Fruit fly (Drosophila melanogaster): ENCODE results near the gene Oga.

Gene Oga

dm6 chr3R:21184373-21185132, 34.3 kb upstream of the Oga start (continued):
- 0 out of 2 replicates have a peak, but pooled peaks have one; percentile 34 for TF ChIP-seq ato (GFP tag; IDR thresholded peaks at IDR 0.05; ENCODE audit: partially characterized antibody)
- peak; percentile 62 for TF ChIP-seq her (GFP tag; optimal IDR thresholded peaks at IDR 0.05)
- no peak for TF ChIP-seq Deaf1 (tag; optimal IDR thresholded peaks at IDR 0.05)
- peak; percentile 77 for TF ChIP-seq repo (GFP tag; optimal IDR thresholded peaks at IDR 0.05)
- peak; percentile 68 for TF ChIP-seq Atf3 (GFP tag; optimal IDR thresholded peaks at IDR 0.05)
- 0 out of 2 replicates have a peak, but pooled peaks have one; percentile 22 for TF ChIP-seq CG11696 (GFP tag; IDR thresholded peaks at IDR 0.05)
- TF ChIP-seq Ravus (GFP tag; IDR thresholded peaks at IDR 0.05): no peak
- no peak; the same call in 2 of the 3 replicates for TF ChIP-seq CG11560 (tag; IDR thresholded peaks at IDR 0.05)
- peak; percentile 47 for TF ChIP-seq CG6654 (GFP tag; optimal IDR thresholded peaks at IDR 0.05)
- peak; percentile 71 for TF ChIP-seq CG15269 (tag; optimal IDR thresholded peaks at IDR 0.05)
- TF ChIP-seq CG6813 (GFP tag; optimal IDR thresholded peaks at IDR 0.05): peak; percentile 0
- no peak for TF ChIP-seq Tbp (GFP tag; optimal IDR thresholded peaks at IDR 0.05)
- peak; percentile 81 for TF ChIP-seq CG18619 (GFP tag; optimal IDR thresholded peaks at IDR 0.05)
- TF ChIP-seq CrebB (tag; optimal IDR thresholded peaks at IDR 0.05): peak; percentile 51
- TF ChIP-seq MTF-1 (GFP tag; optimal IDR thresholded peaks at IDR 0.05; ENCODE audit: borderline replicate concordance): peak; percentile 83
- no peak for TF ChIP-seq Neu2 (GFP tag; optimal IDR thresholded peaks at IDR 0.05; ENCODE audit: borderline replicate concordance)
- TF ChIP-seq cg (GFP tag; optimal IDR thresholded peaks at IDR 0.05): no peak
- TF ChIP-seq toy (GFP tag; IDR thresholded peaks at IDR 0.05): no peak
- TF ChIP-seq CG4820 (GFP tag; optimal IDR thresholded peaks at IDR 0.05): peak; percentile 71
- 0 out of 2 replicates have a peak, but pooled peaks have one; percentile 43 for TF ChIP-seq Nf-YA (GFP tag; IDR thresholded peaks at IDR 0.05)
- TF ChIP-seq trh (GFP tag; optimal IDR thresholded peaks at IDR 0.05): no peak
- peak; percentile 22 for TF ChIP-seq Vsx1 (GFP tag; optimal IDR thresholded peaks at IDR 0.05)
- peak; percentile 33 for TF ChIP-seq ftz-f1 (GFP tag; optimal IDR thresholded peaks at IDR 0.05)
- TF ChIP-seq B-H2 (GFP tag; optimal IDR thresholded peaks at IDR 0.05): peak; percentile 80
- TF ChIP-seq CG32772 (GFP tag; IDR thresholded peaks at IDR 0.05): 0 out of 2 replicates have a peak, but pooled peaks have one; percentile 38
- peak; percentile 64 for TF ChIP-seq Oaz (GFP tag; IDR thresholded peaks at IDR 0.05)
- TF ChIP-seq CG13287 (GFP tag; IDR thresholded peaks at IDR 0.05; ENCODE audit: partially characterized antibody): peak; percentile 41; the same call in 1 of the 2 replicates
- TF ChIP-seq C15 (GFP tag; IDR thresholded peaks at IDR 0.05): 0 out of 3 replicates have a peak, but pooled peaks have one; percentile 30
- TF ChIP-seq oc (tag; optimal IDR thresholded peaks at IDR 0.05): no peak
- TF ChIP-seq NC2α (GFP tag; optimal IDR thresholded peaks at IDR 0.05): peak; percentile 70
- TF ChIP-seq Camta (GFP tag; optimal IDR thresholded peaks at IDR 0.05): peak; percentile 74
- no peak for TF ChIP-seq pros (GFP tag; optimal IDR thresholded peaks at IDR 0.05)
- peak; percentile 47 for TF ChIP-seq CG6683 (GFP tag; optimal IDR thresholded peaks at IDR 0.05)
- peak; percentile 68 to 71 for TF ChIP-seq Pdp1 (GFP tag; optimal IDR thresholded peaks at IDR 0.05)
- peak; percentile 80 for TF ChIP-seq CG34422 (GFP tag; IDR thresholded peaks at IDR 0.05)
- TF ChIP-seq tin (GFP tag; optimal IDR thresholded peaks at IDR 0.05): peak; percentile 78
- no peak for TF ChIP-seq cwo (GFP tag; optimal IDR thresholded peaks at IDR 0.05)
- peak; percentile 66 for TF ChIP-seq ara (GFP tag; IDR thresholded peaks at IDR 0.05)
- TF ChIP-seq Eip74EF (GFP tag; optimal IDR thresholded peaks at IDR 0.05): peak in 1 of 2 experiments; percentile 93
- TF ChIP-seq jigr1 (GFP tag; IDR thresholded peaks at IDR 0.05): no peak
- no peak for TF ChIP-seq rib (GFP tag; IDR thresholded peaks at IDR 0.05)
- peak; percentile 64 for TF ChIP-seq grau (tag; optimal IDR thresholded peaks at IDR 0.05)
- TF ChIP-seq CG16815 (GFP tag; optimal IDR thresholded peaks at IDR 0.05): peak; percentile 58
- peak; percentile 49; the same call in 1 of the 2 replicates for TF ChIP-seq CG1024 (GFP tag; IDR thresholded peaks at IDR 0.05)
- TF ChIP-seq pan (optimal IDR thresholded peaks at IDR 0.05): no peak
- TF ChIP-seq pan (GFP tag; optimal IDR thresholded peaks at IDR 0.05 in 1 of 2, IDR thresholded peaks at IDR 0.05 in 1 of 2): peak in 1 of 2 experiments; percentile 81
- peak; percentile 52 for TF ChIP-seq CG7928 (GFP tag; optimal IDR thresholded peaks at IDR 0.05)
- TF ChIP-seq ewg (GFP tag; optimal IDR thresholded peaks at IDR 0.05): peak; percentile 67
